Fruit fly (Drosophila melanogaster): ENCODE measurements around the gene CG5860.

CG5860 gene

DNA sequence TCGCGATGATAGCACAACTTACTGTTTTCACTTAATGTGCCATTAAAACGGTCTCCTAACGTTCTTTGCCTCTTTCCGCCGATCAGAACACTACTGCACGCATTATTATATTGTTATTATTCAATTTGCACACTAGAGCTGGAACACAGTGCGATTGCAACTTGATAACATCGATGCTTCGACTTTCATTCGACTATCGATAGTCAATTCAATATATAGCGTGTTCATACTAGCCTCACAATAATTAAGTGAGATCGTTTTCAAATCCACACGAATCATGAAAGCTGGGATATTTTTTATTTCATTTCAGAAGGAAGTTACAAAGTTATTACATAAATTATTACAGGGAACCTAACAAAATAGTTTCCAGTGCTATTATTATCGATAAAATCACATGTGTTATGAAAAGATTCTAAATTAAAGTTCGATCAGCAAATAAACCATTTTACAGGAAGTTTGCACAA is 8.1 kb upstream of the CG5860 start (continued):
- TF ChIP-seq knrl (GFP tag; IDR thresholded peaks at IDR 0.05; ENCODE audit: partially characterized antibody) (peak; percentile 86), CG8924 (tag; optimal IDR thresholded peaks at IDR 0.05) (peak; percentile 66), CG4404 (GFP tag; IDR thresholded peaks at IDR 0.05) (no peak), Hr39 (optimal IDR thresholded peaks at IDR 0.05) (no peak), croc (GFP tag; conservative IDR thresholded peaks at IDR 0.05) (no peak), jigr1 (GFP tag; IDR thresholded peaks at IDR 0.05) (no peak), YL-1 (GFP tag; optimal IDR thresholded peaks at IDR 0.05) (peak; percentile 62), GATAe (GFP tag; conservative IDR thresholded peaks at IDR 0.05) (peak; percentile 14; the same call in 1 of the 2 replicates), Chrac-16 (GFP tag; optimal IDR thresholded peaks at IDR 0.05) (peak; percentile 41), schlank (tag; optimal IDR thresholded peaks at IDR 0.05) (peak; percentile 13), ranshi (GFP tag; IDR thresholded peaks at IDR 0.05) (peak; percentile 62), repo (GFP tag; optimal IDR thresholded peaks at IDR 0.05) (no peak), CG7556 (GFP tag; optimal IDR thresholded peaks at IDR 0.05) (peak; percentile 13), jing (GFP tag; optimal IDR thresholded peaks at IDR 0.05) (no peak), insv (GFP tag; optimal IDR thresholded peaks at IDR 0.05) (no peak), run (tag; optimal IDR thresholded peaks at IDR 0.05) (no peak), CG15514 (GFP tag; optimal IDR thresholded peaks at IDR 0.05) (peak; percentile 37), CG7745 (tag; optimal IDR thresholded peaks at IDR 0.05) (no peak), wdn (GFP tag; IDR thresholded peaks at IDR 0.05) (0 out of 2 replicates have a peak, but pooled peaks have one; percentile 8), Fer3 (tag; optimal IDR thresholded peaks at IDR 0.05) (peak; percentile 39), pum (GFP tag; optimal IDR thresholded peaks at IDR 0.05) (peak; percentile 52), CG15479 (GFP tag; optimal IDR thresholded peaks at IDR 0.05) (no peak), BtbVII (GFP tag; optimal IDR thresholded peaks at IDR 0.05) (peak; percentile 3), CG18764 (GFP tag; optimal IDR thresholded peaks at IDR 0.05) (peak; percentile 9), ara (GFP tag; IDR thresholded peaks at IDR 0.05) (no peak), CG33213 (GFP tag; optimal IDR thresholded peaks at IDR 0.05) (peak; percentile 4), Stat92E (GFP tag; optimal IDR thresholded peaks at IDR 0.05) (no peak), phol (tag; optimal IDR thresholded peaks at IDR 0.05) (peak; percentile 34), bbx (GFP tag; IDR thresholded peaks at IDR 0.05; ENCODE audit: partially characterized antibody) (peak; percentile 82), Bgb (GFP tag; IDR thresholded peaks at IDR 0.05; ENCODE audit: partially characterized antibody) (peak; percentile 86), Elba2 (GFP tag; optimal IDR thresholded peaks at IDR 0.05) (no peak), Med (GFP tag) (peak; percentile 83), CG4328 (GFP tag; optimal IDR thresholded peaks at IDR 0.05) (no peak), nom (GFP tag; optimal IDR thresholded peaks at IDR 0.05) (no peak), CG17385 (GFP tag; optimal IDR thresholded peaks at IDR 0.05) (peak; percentile 60), Fer2 (tag; optimal IDR thresholded peaks at IDR 0.05) (peak; percentile 16), CHES-1-like (GFP tag; optimal IDR thresholded peaks at IDR 0.05) (peak; percentile 67), ham (GFP tag; IDR thresholded peaks at IDR 0.05) (no peak), ewg (GFP tag; optimal IDR thresholded peaks at IDR 0.05) (peak; percentile 16), pzg (GFP tag; optimal IDR thresholded peaks at IDR 0.05) (peak; percentile 63), eyg (GFP tag; optimal IDR thresholded peaks at IDR 0.05) (peak; percentile 20), Dip2 (GFP tag; IDR thresholded peaks at IDR 0.05) (no peak), Hey (tag; optimal IDR thresholded peaks at IDR 0.05) (no peak), HLH54F (GFP tag; optimal IDR thresholded peaks at IDR 0.05) (peak; percentile 60), tgo (GFP tag; IDR thresholded peaks at IDR 0.05) (peak; percentile 40; the same call in 1 of the 3 replicates), Jarid2 (GFP tag; optimal IDR thresholded peaks at IDR 0.05) (no peak), CG18599 (GFP tag; optimal IDR thresholded peaks at IDR 0.05) (peak; percentile 59), CG9876 (GFP tag; optimal IDR thresholded peaks at IDR 0.05) (peak; percentile 52), Pdp1 (GFP tag; optimal IDR thresholded peaks at IDR 0.05) (peak; percentile 61 to 85), Blimp-1 (GFP tag; optimal IDR thresholded peaks at IDR 0.05) (no peak)

Data from whole organism, embryonic.